Fruit fly (Drosophila melanogaster) Kc167 (cell line): Measurements from ENCODE around the gene CG33270.

Experiments
- Myc ChIP-seq: fragments of >200 bp; optimal IDR thresholded peaks from 2 replicates; lab custom pipeline; 2017; ENCODE audit warnings: missing external identifiers
- Sin3A ChIP-seq: fragments of >200 bp; optimal IDR thresholded peaks from 2 replicates; lab custom pipeline; 2018; ENCODE audit warnings: missing external identifiers
- h ChIP-seq: fragments of >200 bp; optimal IDR thresholded peaks from 3 replicates; lab custom pipeline; 2018; ENCODE audit warnings: missing external identifiers
- insv ChIP-seq: fragments of >200 bp; optimal IDR thresholded peaks from 3 replicates; lab custom pipeline; 2018; ENCODE audit warnings: missing external identifiers
- psq ChIP-seq: fragments of >200 bp; optimal IDR thresholded peaks from 2 replicates; lab custom pipeline; 2017; ENCODE audit warnings: missing external identifiers
- ttk ChIP-seq: sonication (Bioruptor generic); optimal IDR thresholded peaks from 2 replicates; lab custom pipeline; 2017; ENCODE audit warnings: missing external identifiers

Gene CG33270

DNA sequence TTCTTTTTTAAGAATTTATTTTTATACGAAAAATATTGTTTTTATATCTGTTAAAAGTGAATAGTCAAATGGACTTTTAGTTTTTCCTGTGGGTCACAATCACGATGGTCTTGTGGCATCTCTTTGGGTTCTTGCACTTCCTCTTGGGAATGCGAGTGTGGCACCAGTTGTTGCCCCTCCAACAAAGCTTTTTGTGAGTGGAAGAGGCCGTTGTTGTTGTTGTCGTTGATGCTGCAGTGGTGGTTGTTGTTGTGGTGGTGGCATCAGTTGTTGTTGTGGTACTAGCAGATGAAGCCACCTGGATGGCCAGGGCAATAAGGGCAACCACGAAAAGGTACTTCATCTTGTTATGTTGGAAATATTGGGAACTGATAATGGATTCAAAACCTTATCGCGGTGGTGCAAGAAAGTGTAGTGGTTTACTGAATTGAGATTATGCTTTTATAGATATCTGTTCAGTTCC, at the start of gene CG33270:
TSS of gene CG33270 (minus strand) at position 413 of the 463 bp plus-strand sequence.
- TF ChIP-seq Sin3A, result no peak
- no peak for TF ChIP-seq psq (lab: Kevin White, UChicago)
- no peak for TF ChIP-seq Myc (lab: Kevin White, UChicago)
- no peak for TF ChIP-seq ttk
- TF ChIP-seq insv (lab: Kevin White, UChicago), result no peak
- no peak for TF ChIP-seq h (lab: Kevin White, UChicago)

dm6 chr3L:11627819-11628483, 49.5 kb upstream of the CG33270 start, which contains the start of gene Apt1:
TSS of gene Apt1 (plus strand) at chr3L:11628037.
- TF ChIP-seq ttk (no peak), h (lab: Kevin White, UChicago) (no peak), Sin3A (no peak), insv (lab: Kevin White, UChicago) (no peak), Myc (lab: Kevin White, UChicago) (no peak), psq (lab: Kevin White, UChicago) (no peak)

- no peak for TF ChIP-seq Myc (lab: Kevin White, UChicago)
- TF ChIP-seq insv (lab: Kevin White, UChicago), result no peak
- no peak for TF ChIP-seq ttk
Measured at dm6 chr3L:11626229-11626826, 47.9 kb upstream of the CG33270 start, which contains the start of gene PCID2. TSS of gene PCID2 (plus strand) at chr3L:11626441.

DNA sequence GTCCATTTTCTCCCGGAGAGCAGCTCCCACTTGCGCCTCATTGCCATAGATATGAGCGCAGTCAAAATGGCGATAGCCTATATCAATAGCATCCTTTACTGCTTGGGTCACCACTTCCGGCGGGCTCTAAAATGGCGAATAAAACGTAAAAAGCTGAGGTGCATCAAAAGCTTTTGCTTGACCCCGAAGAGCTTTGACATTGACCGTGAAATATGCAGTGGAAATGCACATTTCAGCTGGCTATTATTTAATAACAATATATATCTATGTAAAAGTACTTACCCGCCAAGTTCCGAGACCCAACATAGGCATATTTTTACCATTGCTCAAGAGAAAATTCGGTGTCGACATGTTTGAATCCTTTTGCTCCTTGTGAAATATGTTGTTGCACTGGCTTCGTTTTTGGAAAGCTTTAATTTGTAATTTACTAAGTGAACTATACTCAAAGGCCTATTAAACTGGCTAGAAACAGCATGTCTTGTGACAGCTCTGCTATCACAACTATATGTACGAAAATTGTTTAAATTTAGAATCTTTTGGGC, 47.3 kb upstream of the CG33270 start, which contains the start of gene CG6083:
TSS of gene CG6083 (minus strand) at position 492 of the 542 bp plus-strand sequence.
- TF ChIP-seq psq (lab: Kevin White, UChicago) (no peak), ttk (no peak), insv (lab: Kevin White, UChicago) (no peak), h (lab: Kevin White, UChicago) (no peak), Myc (lab: Kevin White, UChicago) (no peak), Sin3A (no peak)

- TF ChIP-seq ttk, result no peak
- TF ChIP-seq h (lab: Kevin White, UChicago), result no peak
- no peak for TF ChIP-seq insv (lab: Kevin White, UChicago)
- no peak for TF ChIP-seq psq (lab: Kevin White, UChicago)
- TF ChIP-seq Myc (lab: Kevin White, UChicago), result no peak
- no peak for TF ChIP-seq Sin3A
Measured at dm6 chr3L:11624281-11624680, 45.9 kb upstream of the CG33270 start, which contains the start of gene Akr1B. TSS of gene Akr1B (minus strand) at chr3L:11624381.

- no peak for TF ChIP-seq Myc (lab: Kevin White, UChicago)
- TF ChIP-seq Sin3A, result no peak
- no peak for TF ChIP-seq h (lab: Kevin White, UChicago)
- no peak for TF ChIP-seq ttk
- no peak for TF ChIP-seq psq (lab: Kevin White, UChicago)
- no peak for TF ChIP-seq insv (lab: Kevin White, UChicago)
Measured at dm6 chr3L:11623245-11623883, 44.9 kb upstream of the CG33270 start.

dm6 chr3L:11622750-11623149, 44.3 kb upstream of the CG33270 start:
- TF ChIP-seq Myc (lab: Kevin White, UChicago), result no peak
- TF ChIP-seq ttk, result no peak
- no peak for TF ChIP-seq Sin3A
- no peak for TF ChIP-seq h (lab: Kevin White, UChicago)
- TF ChIP-seq insv (lab: Kevin White, UChicago), result no peak
- no peak for TF ChIP-seq psq (lab: Kevin White, UChicago)

DNA sequence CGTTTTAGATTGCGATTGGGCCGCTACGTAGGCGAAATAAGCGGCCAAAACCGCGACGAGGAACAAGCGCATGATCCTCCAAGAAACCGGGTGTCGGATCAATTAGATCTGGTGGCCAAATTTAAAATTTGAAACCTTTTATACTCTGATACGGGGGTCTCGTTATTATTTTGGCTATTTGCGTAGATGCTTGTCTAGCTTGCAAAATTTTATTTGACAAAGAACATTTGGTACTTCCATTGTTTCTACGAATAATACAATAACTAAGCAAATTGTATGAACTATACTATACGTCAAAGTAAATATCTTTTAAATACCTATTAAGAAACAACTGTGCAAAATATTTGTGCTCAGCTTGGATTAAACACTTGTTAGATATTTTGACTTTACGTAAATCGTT, 41.6 kb upstream of the CG33270 start, which contains the start of gene Muc68Ca:
TSS of gene Muc68Ca (minus strand) at position 101 of the 400 bp plus-strand sequence.
- TF ChIP-seq Myc (lab: Kevin White, UChicago) (no peak), insv (lab: Kevin White, UChicago) (no peak), Sin3A (no peak), psq (lab: Kevin White, UChicago) (no peak), h (lab: Kevin White, UChicago) (no peak), ttk (no peak)

- TF ChIP-seq psq (lab: Kevin White, UChicago) (no peak), insv (lab: Kevin White, UChicago) (no peak), h (lab: Kevin White, UChicago) (no peak), Myc (lab: Kevin White, UChicago) (no peak), ttk (no peak), Sin3A (no peak)
Measured at dm6 chr3L:11609835-11610234, 31.4 kb upstream of the CG33270 start, which contains the start of gene CG42832. TSS of gene CG42832 (plus strand) at chr3L:11610135.

dm6 chr3L:11609153-11609809, 30.9 kb upstream of the CG33270 start, which contains the start of gene Duba:
TSS of gene Duba (minus strand) at chr3L:11609465.
- TF ChIP-seq Myc (lab: Kevin White, UChicago) (no peak), Sin3A (no peak), ttk (no peak), psq (lab: Kevin White, UChicago) (no peak), h (lab: Kevin White, UChicago) (no peak), insv (lab: Kevin White, UChicago) (no peak)

- TF ChIP-seq ttk (no peak), Myc (lab: Kevin White, UChicago) (no peak), Sin3A (no peak), insv (lab: Kevin White, UChicago) (no peak), h (lab: Kevin White, UChicago) (no peak), psq (lab: Kevin White, UChicago) (no peak)
Measured at dm6 chr3L:11604227-11604626, 25.8 kb upstream of the CG33270 start.
